Fruit fly (Drosophila melanogaster): ENCODE measurements around the gene NHP2.

The NHP2 gene

dm6 chr3L:14784949-14785408, 17.0 kb downstream of the NHP2 start (continued):
- TF ChIP-seq crol (GFP tag; IDR thresholded peaks at IDR 0.05): peak; percentile 30; the same call in 1 of the 2 replicates
- peak; percentile 84 for TF ChIP-seq CG10366 (GFP tag; IDR thresholded peaks at IDR 0.05)
- peak; percentile 93 for TF ChIP-seq gro (GFP tag; optimal IDR thresholded peaks at IDR 0.05)
- TF ChIP-seq fru (optimal IDR thresholded peaks at IDR 0.05): no peak
- peak; percentile 80 for TF ChIP-seq wdn (GFP tag; IDR thresholded peaks at IDR 0.05)
- TF ChIP-seq nmo (GFP tag; optimal IDR thresholded peaks at IDR 0.05): peak; percentile 99
- TF ChIP-seq CG7928 (GFP tag; optimal IDR thresholded peaks at IDR 0.05): peak; percentile 78
- peak; percentile 87 for TF ChIP-seq CG10959 (GFP tag; IDR thresholded peaks at IDR 0.05)
- TF ChIP-seq CG32772 (GFP tag; IDR thresholded peaks at IDR 0.05): peak; percentile 89
- TF ChIP-seq pnt (GFP tag; optimal IDR thresholded peaks at IDR 0.05): peak; percentile 90
- peak; percentile 97 for TF ChIP-seq CG1233 (GFP tag; optimal IDR thresholded peaks at IDR 0.05)
- TF ChIP-seq Dad (GFP tag; optimal IDR thresholded peaks at IDR 0.05): peak; percentile 87
- TF ChIP-seq kay (GFP tag; optimal IDR thresholded peaks at IDR 0.05): peak; percentile 87
- TF ChIP-seq hbn (GFP tag; IDR thresholded peaks at IDR 0.05; ENCODE audit: partially characterized antibody): no peak
- TF ChIP-seq CG11723 (GFP tag; optimal IDR thresholded peaks at IDR 0.05): peak; percentile 96
- TF ChIP-seq CG34376 (GFP tag; optimal IDR thresholded peaks at IDR 0.05): peak; percentile 96
- TF ChIP-seq HLH54F (GFP tag; optimal IDR thresholded peaks at IDR 0.05): peak; percentile 91
- peak; percentile 93 for TF ChIP-seq ems (GFP tag; optimal IDR thresholded peaks at IDR 0.05)
- no peak for TF ChIP-seq Dfd (GFP tag; optimal IDR thresholded peaks at IDR 0.05)
- TF ChIP-seq CG3281 (GFP tag; optimal IDR thresholded peaks at IDR 0.05): peak; percentile 98
- peak; percentile 64 for TF ChIP-seq dimm (GFP tag; IDR thresholded peaks at IDR 0.05)
- peak; percentile 85 for TF ChIP-seq onecut (GFP tag; IDR thresholded peaks at IDR 0.05)
- TF ChIP-seq Jarid2 (GFP tag; optimal IDR thresholded peaks at IDR 0.05): peak; percentile 86
- TF ChIP-seq CG8359 (GFP tag; optimal IDR thresholded peaks at IDR 0.05; ENCODE audit: borderline replicate concordance): peak; percentile 92
- peak; percentile 91 for TF ChIP-seq tgo (GFP tag; IDR thresholded peaks at IDR 0.05)
- TF ChIP-seq CG10543 (GFP tag; optimal IDR thresholded peaks at IDR 0.05): peak; percentile 98
- TF ChIP-seq chif (GFP tag; optimal IDR thresholded peaks at IDR 0.05): peak; percentile 91 to 96
- peak; percentile 78; the same call in 2 of the 3 replicates for TF ChIP-seq CG2199 (GFP tag; IDR thresholded peaks at IDR 0.05)
- TF ChIP-seq CG15514 (GFP tag; optimal IDR thresholded peaks at IDR 0.05): peak; percentile 91
- TF ChIP-seq CG5953 (GFP tag; IDR thresholded peaks at IDR 0.05): no peak; the same call in 1 of the 2 replicates
- peak; percentile 92 for TF ChIP-seq disco-r (GFP tag; optimal IDR thresholded peaks at IDR 0.05)
- peak; percentile 92 for TF ChIP-seq Side (GFP tag; optimal IDR thresholded peaks at IDR 0.05)
- peak; percentile 82 for TF ChIP-seq Taf1 (GFP tag; IDR thresholded peaks at IDR 0.05)
- no peak for TF ChIP-seq CG42726 (GFP tag; IDR thresholded peaks at IDR 0.05; ENCODE audit: partially characterized antibody)
- TF ChIP-seq dan (GFP tag; IDR thresholded peaks at IDR 0.05): no peak; the same call in 1 of the 2 replicates
- TF ChIP-seq H2.0 (GFP tag; IDR thresholded peaks at IDR 0.05): peak; percentile 83; the same call in 1 of the 2 replicates
- TF ChIP-seq Oli (tag; optimal IDR thresholded peaks at IDR 0.05): peak; percentile 99
- peak; percentile 85 for TF ChIP-seq Oaz (GFP tag; IDR thresholded peaks at IDR 0.05)
- peak; percentile 96 for TF ChIP-seq CG11695 (GFP tag; IDR thresholded peaks at IDR 0.05)
- TF ChIP-seq Aef1 (GFP tag; IDR thresholded peaks at IDR 0.05): peak; percentile 81
- peak; percentile 92 for TF ChIP-seq CG3847 (GFP tag; IDR thresholded peaks at IDR 0.05)
- TF ChIP-seq Hmx (GFP tag; optimal IDR thresholded peaks at IDR 0.05): peak; percentile 88
- TF ChIP-seq gce (GFP tag; IDR thresholded peaks at IDR 0.05): peak; percentile 61; the same call in 2 of the 3 replicates
- no peak for TF ChIP-seq bbx (GFP tag; IDR thresholded peaks at IDR 0.05; ENCODE audit: partially characterized antibody)
- peak; percentile 89 for TF ChIP-seq B-H2 (GFP tag; optimal IDR thresholded peaks at IDR 0.05)
- no peak for TF ChIP-seq Scr (GFP tag; IDR thresholded peaks at IDR 0.05; ENCODE audit: partially characterized antibody)
- TF ChIP-seq eyg (GFP tag; optimal IDR thresholded peaks at IDR 0.05): peak; percentile 89
- TF ChIP-seq CG30020 (tag; optimal IDR thresholded peaks at IDR 0.05): peak; percentile 88
- peak; percentile 98 for TF ChIP-seq CG17829 (tag; optimal IDR thresholded peaks at IDR 0.05)
- no peak for TF ChIP-seq cg (GFP tag; optimal IDR thresholded peaks at IDR 0.05)
- peak; percentile 86 for TF ChIP-seq en (GFP tag; optimal IDR thresholded peaks at IDR 0.05)

Measured in whole organism, embryonic.